Worm (Caenorhabditis elegans) whole organism, L4/young adult: ENCODE data around the gene T10C6.6.

Experiments used
- W03F9.2 ChIP-seq: fragments of 150-350 bp; optimal IDR thresholded peaks from 2 replicates; lab custom pipeline; 2014; ENCODE audit warnings: missing biosample characterization, missing genetic modification characterization
- dao-5 ChIP-seq: sonication (generic microtip); optimal IDR thresholded peaks from 2 replicates; lab custom pipeline; 2016; ENCODE audit warnings: missing genotype, missing genetic modification characterization, moderate library complexity, missing compliant biosample characterization
- him-1 ChIP-seq: sonication (generic microtip); optimal IDR thresholded peaks from 2 replicates; lab custom pipeline; 2016; ENCODE audit warnings: missing genotype, missing genetic modification reagents, missing genetic modification characterization, missing compliant biosample characterization

DNA sequence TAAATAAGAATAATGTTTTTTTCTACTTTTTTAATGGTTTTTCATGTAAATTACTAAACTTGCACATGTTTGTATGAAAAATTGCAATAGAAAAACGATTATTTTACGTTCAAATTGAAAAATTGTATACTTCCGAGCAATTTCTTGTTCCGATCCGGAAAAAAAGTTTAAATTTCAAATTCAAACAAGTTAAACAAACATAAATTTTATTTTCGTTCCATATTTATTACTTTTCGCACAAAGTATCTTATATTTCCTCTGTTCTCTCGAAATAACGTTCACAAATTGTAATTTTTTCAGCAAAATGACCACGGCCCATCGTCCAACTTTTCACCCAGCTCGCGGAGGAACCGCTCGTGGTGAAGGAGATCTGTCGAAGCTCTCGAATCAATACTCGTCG, 1.1 kb upstream of the T10C6.6 start, which contains the start of gene cwc-15:
- TF ChIP-seq him-1: no peak
- no peak for TF ChIP-seq W03F9.2
- no peak for TF ChIP-seq dao-5
